Worm (Caenorhabditis elegans): ENCODE measurements around the gene hlh-11.

The hlh-11 gene

ce11 chrIII:9621840-9622525 is 2.5 kb downstream of the hlh-11 start:
- TF ChIP-seq ceh-83 (GFP tag; optimal IDR thresholded peaks at IDR 0.05) (no peak), ces-1 (GFP tag; optimal IDR thresholded peaks at IDR 0.05) (no peak), pha-4 (tag; optimal IDR thresholded peaks at IDR 0.05) (no peak), mls-2 (tag; optimal IDR thresholded peaks at IDR 0.05) (no peak), lin-32 (GFP tag; optimal IDR thresholded peaks at IDR 0.05) (no peak), nhr-2 (tag; optimal IDR thresholded peaks at IDR 0.05) (no peak), mab-5 (tag; optimal IDR thresholded peaks at IDR 0.05) (no peak), unc-120 (tag; optimal IDR thresholded peaks at IDR 0.05; ENCODE audit: poor library complexity, severe bottlenecking) (no peak), blmp-1 (tag; optimal IDR thresholded peaks at IDR 0.05) (no peak), bed-3 (GFP tag; optimal IDR thresholded peaks at IDR 0.05) (no peak), ceh-43 (GFP tag; optimal IDR thresholded peaks at IDR 0.05) (no peak), nhr-76 (tag; optimal IDR thresholded peaks at IDR 0.05) (no peak), tbx-8 (GFP tag; optimal IDR thresholded peaks at IDR 0.05) (no peak), mep-1 (tag; optimal IDR thresholded peaks at IDR 0.05) (no peak), M03D4.4 (tag; optimal IDR thresholded peaks at IDR 0.05) (no peak), elt-1 (tag; optimal IDR thresholded peaks at IDR 0.05; ENCODE audit: borderline replicate concordance, insufficient read depth) (no peak), zip-8 (tag; optimal IDR thresholded peaks at IDR 0.05) (no peak), ham-2 (GFP tag; optimal IDR thresholded peaks at IDR 0.05) (no peak)

DNA sequence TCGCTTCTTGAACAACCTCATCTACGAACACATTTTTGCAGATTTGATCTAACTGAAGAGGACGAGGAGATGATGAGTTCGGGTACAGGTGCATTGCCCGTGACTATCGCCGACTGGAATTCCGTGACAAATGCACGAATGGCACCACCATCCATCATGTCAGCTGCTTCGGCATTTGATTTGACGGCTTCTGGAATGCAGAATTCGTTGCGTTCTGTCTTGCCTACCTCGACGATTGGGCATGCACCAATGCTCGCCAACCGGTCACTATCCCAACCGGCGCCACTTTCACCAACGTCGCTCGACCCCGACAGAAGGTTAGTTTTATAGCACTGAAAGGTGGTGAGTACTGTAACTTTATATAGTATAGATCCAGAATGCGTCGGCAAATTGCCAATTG is 3.9 kb downstream of the hlh-11 start:
- TF ChIP-seq mep-1 (tag; optimal IDR thresholded peaks at IDR 0.05) (no peak), ztf-11 (tag; optimal IDR thresholded peaks at IDR 0.05) (no peak), lin-13 (tag; optimal IDR thresholded peaks at IDR 0.05) (no peak), nhr-28 (tag; optimal IDR thresholded peaks at IDR 0.05) (no peak), elt-1 (tag; optimal IDR thresholded peaks at IDR 0.05; ENCODE audit: borderline replicate concordance, insufficient read depth) (no peak), blmp-1 (tag; optimal IDR thresholded peaks at IDR 0.05) (no peak), cnd-1 (tag; optimal IDR thresholded peaks at IDR 0.05) (no peak), ceh-83 (GFP tag; optimal IDR thresholded peaks at IDR 0.05) (no peak), M03D4.4 (tag; optimal IDR thresholded peaks at IDR 0.05) (no peak), sem-2 (GFP tag; optimal IDR thresholded peaks at IDR 0.05) (no peak), nhr-12 (tag; optimal IDR thresholded peaks at IDR 0.05) (no peak), lsy-2 (tag; optimal IDR thresholded peaks at IDR 0.05) (no peak), tbx-8 (GFP tag; optimal IDR thresholded peaks at IDR 0.05) (no peak), zip-8 (tag; optimal IDR thresholded peaks at IDR 0.05) (no peak)

- TF ChIP-seq zip-8 (tag; optimal IDR thresholded peaks at IDR 0.05) (no peak), cnd-1 (tag; optimal IDR thresholded peaks at IDR 0.05) (no peak), mls-2 (tag; optimal IDR thresholded peaks at IDR 0.05) (no peak), hlh-1 (tag; optimal IDR thresholded peaks at IDR 0.05) (no peak), nhr-12 (tag; optimal IDR thresholded peaks at IDR 0.05) (no peak), unc-120 (tag; optimal IDR thresholded peaks at IDR 0.05; ENCODE audit: poor library complexity, severe bottlenecking) (no peak), drap-1 (GFP tag; optimal IDR thresholded peaks at IDR 0.05) (no peak), ceh-39 (tag; optimal IDR thresholded peaks at IDR 0.05) (no peak), flh-1 (GFP tag; optimal IDR thresholded peaks at IDR 0.05) (no peak), tbx-8 (GFP tag; optimal IDR thresholded peaks at IDR 0.05) (no peak)
These were observed 7.1 kb downstream of the hlh-11 start for ce11 chrIII:9626602-9627001.

- no peak for TF ChIP-seq lin-13 (tag; optimal IDR thresholded peaks at IDR 0.05)
- TF ChIP-seq unc-62 (GFP tag; optimal IDR thresholded peaks at IDR 0.05) = no peak
- TF ChIP-seq unc-39 (tag; optimal IDR thresholded peaks at IDR 0.05) = no peak
- no peak for TF ChIP-seq sptf-1 (tag; optimal IDR thresholded peaks at IDR 0.05)
These were observed 9.5 kb downstream of the hlh-11 start, which contains the start of gene tbg-1 for ce11 chrIII:9629054-9629453. TSS of gene tbg-1 (minus strand) at chrIII:9629154.

DNA sequence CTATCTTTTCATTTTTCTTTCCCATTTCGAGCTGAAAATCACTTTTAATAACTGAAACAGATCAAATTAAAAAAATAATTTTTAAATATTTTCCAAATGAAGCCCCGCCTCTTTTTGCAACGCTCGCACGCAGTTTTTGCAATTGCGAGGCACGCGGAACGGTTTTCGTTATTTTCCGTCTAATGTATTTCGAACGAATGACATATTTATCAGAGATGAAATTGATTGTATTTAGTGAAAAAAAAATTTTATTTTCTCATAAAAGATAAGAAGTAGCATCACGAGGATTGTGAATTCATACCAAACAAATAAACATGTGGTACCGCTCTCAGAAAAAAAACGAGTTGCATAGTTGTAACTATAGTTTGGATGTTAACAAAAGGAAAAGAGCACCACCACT is 10.3 kb downstream of the hlh-11 start, which contains the start of gene rpac-19:
rpac-19 (minus strand) TSS at position 31 of the 400 bp plus-strand sequence.
- peak; percentile 30 for TF ChIP-seq lsy-2 (tag; optimal IDR thresholded peaks at IDR 0.05)
- TF ChIP-seq unc-120 (tag; optimal IDR thresholded peaks at IDR 0.05; ENCODE audit: poor library complexity, severe bottlenecking) = peak; percentile 32
- TF ChIP-seq ham-2 (GFP tag; optimal IDR thresholded peaks at IDR 0.05) = no peak
- TF ChIP-seq ceh-39 (tag; optimal IDR thresholded peaks at IDR 0.05) = peak; percentile 29
- peak; percentile 19 for TF ChIP-seq nhr-2 (tag; optimal IDR thresholded peaks at IDR 0.05)
- no peak for TF ChIP-seq nhr-28 (tag; optimal IDR thresholded peaks at IDR 0.05)
- TF ChIP-seq sptf-1 (tag; optimal IDR thresholded peaks at IDR 0.05) = peak; percentile 73
- peak; percentile 47 for TF ChIP-seq ceh-43 (GFP tag; optimal IDR thresholded peaks at IDR 0.05)
- peak; percentile 9 for TF ChIP-seq sem-2 (GFP tag; optimal IDR thresholded peaks at IDR 0.05)
- TF ChIP-seq tbx-8 (GFP tag; optimal IDR thresholded peaks at IDR 0.05) = no peak
- peak; percentile 77 for TF ChIP-seq mep-1 (tag; optimal IDR thresholded peaks at IDR 0.05)
- TF ChIP-seq mab-5 (tag; optimal IDR thresholded peaks at IDR 0.05) = peak; percentile 17
- TF ChIP-seq M03D4.4 (tag; optimal IDR thresholded peaks at IDR 0.05) = peak; percentile 69
- peak; percentile 20 for TF ChIP-seq nhr-76 (tag; optimal IDR thresholded peaks at IDR 0.05)
- peak; percentile 13 for TF ChIP-seq cnd-1 (tag; optimal IDR thresholded peaks at IDR 0.05)
- TF ChIP-seq bed-3 (GFP tag; optimal IDR thresholded peaks at IDR 0.05) = peak; percentile 47
- peak; percentile 53 for TF ChIP-seq mls-2 (tag; optimal IDR thresholded peaks at IDR 0.05)
- no peak for TF ChIP-seq drap-1 (GFP tag; optimal IDR thresholded peaks at IDR 0.05)
- peak; percentile 71 for TF ChIP-seq blmp-1 (tag; optimal IDR thresholded peaks at IDR 0.05)

Measured in whole organism, mixed stage, embryonic.